Fruit fly (Drosophila melanogaster) whole organism, embryonic: Measurements from ENCODE around the gene CG13067.

Experiments used
- Adf1 ChIP-seq: fragments of 200-800 bp; sonication (Bioruptor generic); IDR thresholded peaks from 2 replicates; pipeline ENCODE4 v1.3.6; 2022; ENCODE audit warnings: missing biosample characterization, missing genetic modification characterization
- BtbVII ChIP-seq: fragments of 200-800 bp; sonication (Bioruptor generic); optimal IDR thresholded peaks from 3 replicates; lab custom pipeline; 2017; ENCODE audit warnings: missing biosample characterization, mild to moderate bottlenecking, missing genetic modification characterization
- CG10267 ChIP-seq: fragments of 200-800 bp; sonication (Bioruptor generic); optimal IDR thresholded peaks from 2 replicates; lab custom pipeline; 2018; ENCODE audit warnings: missing biosample characterization, mild to moderate bottlenecking, missing genetic modification characterization, moderate library complexity
- CG11093 ChIP-seq: fragments of 200-800 bp; sonication (Bioruptor generic); IDR thresholded peaks from 3 replicates; pipeline ENCODE4 v1.3.6; 2022; ENCODE audit warnings: missing biosample characterization, missing genetic modification characterization
- CG11560 ChIP-seq: fragments of 200-800 bp; sonication (Bioruptor generic); IDR thresholded peaks from 3 replicates; pipeline ENCODE4 v1.3.6; 2022; ENCODE audit warnings: missing biosample characterization, missing genetic modification characterization
- CG12219 ChIP-seq: fragments of 200-800 bp; sonication (Bioruptor generic); optimal IDR thresholded peaks from 3 replicates; lab custom pipeline; 2018; ENCODE audit warnings: missing biosample characterization, mild to moderate bottlenecking, missing genetic modification characterization
- CG12391 ChIP-seq: fragments of 200-800 bp; sonication (Bioruptor generic); optimal IDR thresholded peaks from 3 replicates; lab custom pipeline; 2018; ENCODE audit warnings: missing biosample characterization, mild to moderate bottlenecking, missing genetic modification characterization, moderate library complexity
- CG12744 ChIP-seq: fragments of 200-800 bp; sonication (Bioruptor generic); optimal IDR thresholded peaks from 2 replicates; lab custom pipeline; 2016; ENCODE audit warnings: missing biosample characterization, missing genetic modification characterization
- CG13287 ChIP-seq: fragments of 200-800 bp; sonication (Bioruptor generic); IDR thresholded peaks from 2 replicates; pipeline ENCODE4 v1.3.6; 2022; ENCODE audit warnings: missing biosample characterization, missing genetic modification characterization; ENCODE audit not compliant: partially characterized antibody
- CG13424 ChIP-seq: fragments of 200-800 bp; sonication (Bioruptor generic); optimal IDR thresholded peaks from 2 replicates; lab custom pipeline; 2019; ENCODE audit warnings: missing biosample characterization, mild to moderate bottlenecking, missing genetic modification characterization, moderate library complexity
- CG13894 ChIP-seq: fragments of 200-800 bp; sonication (Bioruptor generic); optimal IDR thresholded peaks from 3 replicates; lab custom pipeline; 2018; ENCODE audit warnings: missing biosample characterization, mild to moderate bottlenecking, missing genetic modification characterization, moderate library complexity
- CG2116 ChIP-seq: fragments of 200-800 bp; sonication (Bioruptor generic); optimal IDR thresholded peaks from 3 replicates; lab custom pipeline; 2018; ENCODE audit warnings: missing biosample characterization, mild to moderate bottlenecking, missing genetic modification characterization
- CG2199 ChIP-seq: fragments of 200-800 bp; sonication (Bioruptor generic); IDR thresholded peaks from 3 replicates; pipeline ENCODE4 v1.3.6; 2022; ENCODE audit warnings: missing biosample characterization, missing genetic modification characterization
- CG3065 ChIP-seq: fragments of 200-800 bp; sonication (Bioruptor generic); optimal IDR thresholded peaks from 2 replicates; lab custom pipeline; 2016; ENCODE audit warnings: missing biosample characterization, missing genetic modification characterization
- CG32532 ChIP-seq: fragments of 200-800 bp; sonication (Bioruptor generic); IDR thresholded peaks from 2 replicates; pipeline ENCODE4 v1.3.6; 2022; ENCODE audit warnings: missing biosample characterization, missing genetic modification characterization
- CG4404 ChIP-seq: fragments of 200-800 bp; sonication (Bioruptor generic); IDR thresholded peaks from 2 replicates; pipeline ENCODE4 v1.3.6; 2022; ENCODE audit warnings: missing biosample characterization, missing genetic modification characterization
- CG6854 ChIP-seq: fragments of 200-800 bp; sonication (Bioruptor generic); optimal IDR thresholded peaks from 3 replicates; lab custom pipeline; 2017; ENCODE audit warnings: missing biosample characterization, mild to moderate bottlenecking, missing genetic modification characterization
- CG7271 ChIP-seq: fragments of 200-800 bp; sonication (Bioruptor generic); optimal IDR thresholded peaks from 2 replicates; lab custom pipeline; 2018; ENCODE audit warnings: missing biosample characterization, mild to moderate bottlenecking, missing genetic modification characterization, moderate library complexity
- CG7556 ChIP-seq: fragments of 200-800 bp; sonication (Bioruptor generic); optimal IDR thresholded peaks from 2 replicates; lab custom pipeline; 2017; ENCODE audit warnings: missing biosample characterization, mild to moderate bottlenecking, missing genetic modification characterization
- CG7786 ChIP-seq: fragments of 200-800 bp; sonication (Bioruptor generic); optimal IDR thresholded peaks from 2 replicates; lab custom pipeline; 2016; ENCODE audit warnings: missing biosample characterization, missing genetic modification characterization
- CG8281 ChIP-seq: fragments of 200-800 bp; sonication (Bioruptor generic); optimal IDR thresholded peaks from 2 replicates; lab custom pipeline; 2018; ENCODE audit warnings: missing biosample characterization, mild to moderate bottlenecking, missing genetic modification characterization, moderate library complexity
- CG9817 ChIP-seq: fragments of 200-800 bp; sonication (Bioruptor generic); optimal IDR thresholded peaks from 2 replicates; lab custom pipeline; 2018; ENCODE audit warnings: missing biosample characterization, mild to moderate bottlenecking, missing genetic modification characterization, moderate library complexity
- Dll ChIP-seq: fragments of 200-800 bp; sonication (Bioruptor generic); IDR thresholded peaks from 4 replicates; pipeline ENCODE4 v1.3.6; 2022; ENCODE audit warnings: missing biosample characterization, missing genetic modification characterization; ENCODE audit not compliant: partially characterized antibody
- ERR ChIP-seq: fragments of 200-800 bp; sonication (Bioruptor generic); optimal IDR thresholded peaks from 2 replicates; lab custom pipeline; 2016; ENCODE audit warnings: missing biosample characterization, missing genetic modification characterization
- Fer1 ChIP-seq: fragments of 200-800 bp; sonication (Bioruptor generic); optimal IDR thresholded peaks from 2 replicates; lab custom pipeline; 2017; ENCODE audit warnings: missing biosample characterization, mild to moderate bottlenecking, missing genetic modification characterization
- H15 ChIP-seq: fragments of 200-800 bp; sonication (Bioruptor generic); IDR thresholded peaks from 3 replicates; pipeline ENCODE4 v1.3.6; 2022; ENCODE audit warnings: missing biosample characterization, missing genetic modification characterization
- H2.0 ChIP-seq: fragments of 200-800 bp; sonication (Bioruptor generic); IDR thresholded peaks from 2 replicates; pipeline ENCODE4 v1.3.6; 2022; ENCODE audit warnings: missing biosample characterization, missing genetic modification characterization
- HHEX ChIP-seq: fragments of 200-800 bp; sonication (Bioruptor generic); optimal IDR thresholded peaks from 3 replicates; lab custom pipeline; 2017; ENCODE audit warnings: missing biosample characterization, mild to moderate bottlenecking, missing genetic modification characterization, missing genetic modification reagents
- Hand ChIP-seq: fragments of 200-800 bp; sonication (Bioruptor generic); optimal IDR thresholded peaks from 2 replicates; lab custom pipeline; 2017; ENCODE audit warnings: mild to moderate bottlenecking, missing biosample characterization, missing genetic modification reagents, missing genetic modification characterization
- Hsf ChIP-seq: fragments of 200-800 bp; sonication (Bioruptor generic); optimal IDR thresholded peaks from 3 replicates; lab custom pipeline; 2016; ENCODE audit warnings: missing biosample characterization, missing genetic modification characterization
- Nf-YA ChIP-seq: fragments of 200-800 bp; sonication (Bioruptor generic); IDR thresholded peaks from 2 replicates; pipeline ENCODE4 v1.3.6; 2022; ENCODE audit warnings: missing biosample characterization, missing genetic modification characterization
- Nf-YC ChIP-seq: fragments of 200-800 bp; optimal IDR thresholded peaks from 3 replicates; lab custom pipeline; 2019; ENCODE audit warnings: missing biosample characterization, mild to moderate bottlenecking, missing genetic modification characterization, moderate library complexity
- Sry-δ ChIP-seq: fragments of 200-800 bp; sonication (Bioruptor generic); optimal IDR thresholded peaks from 2 replicates; lab custom pipeline; 2016; ENCODE audit warnings: missing biosample characterization, missing genetic modification characterization
- ac ChIP-seq: fragments of 200-800 bp; sonication (Bioruptor generic); optimal IDR thresholded peaks from 3 replicates; lab custom pipeline; 2017; ENCODE audit warnings: missing biosample characterization, mild to moderate bottlenecking, missing genetic modification characterization
- al ChIP-seq: fragments of 200-800 bp; sonication (Bioruptor generic); IDR thresholded peaks from 2 replicates; pipeline ENCODE4 v1.3.6; 2022; ENCODE audit warnings: missing biosample characterization, missing genetic modification characterization
- ap ChIP-seq: fragments of 200-800 bp; sonication (Bioruptor generic); IDR thresholded peaks from 2 replicates; pipeline ENCODE4 v1.3.6; 2022; ENCODE audit warnings: missing biosample characterization, missing genetic modification characterization
- ara ChIP-seq: fragments of 200-800 bp; sonication (Bioruptor generic); IDR thresholded peaks from 2 replicates; pipeline ENCODE4 v1.3.6; 2022; ENCODE audit warnings: missing biosample characterization, missing genetic modification characterization
- bowl ChIP-seq: fragments of 200-800 bp; sonication (Bioruptor generic); IDR thresholded peaks from 2 replicates; pipeline ENCODE4 v1.3.6; 2022; ENCODE audit warnings: missing biosample characterization, missing genetic modification characterization
- btn ChIP-seq: fragments of 200-800 bp; sonication (Bioruptor generic); optimal IDR thresholded peaks from 2 replicates; lab custom pipeline; 2016; ENCODE audit warnings: missing biosample characterization, missing genetic modification characterization
- en ChIP-seq: fragments of 200-800 bp; sonication (Bioruptor generic); optimal IDR thresholded peaks from 2 replicates; lab custom pipeline; 2016; ENCODE audit warnings: missing biosample characterization, missing genetic modification characterization
- eyg ChIP-seq: fragments of 200-800 bp; sonication (Bioruptor generic); optimal IDR thresholded peaks from 3 replicates; lab custom pipeline; 2016; ENCODE audit warnings: missing biosample characterization, missing genetic modification characterization
- gt ChIP-seq: fragments of 200-800 bp; sonication (Bioruptor generic); IDR thresholded peaks from 2 replicates; pipeline ENCODE4 v1.3.6; 2022; ENCODE audit warnings: missing biosample characterization, missing genetic modification characterization
- hth ChIP-seq: fragments of >200 bp; optimal IDR thresholded peaks from 2 replicates; lab custom pipeline; 2017; ENCODE audit warnings: inconsistent platforms
- klu ChIP-seq: fragments of 200-800 bp; sonication (Bioruptor generic); IDR thresholded peaks from 2 replicates; pipeline ENCODE4 v1.3.6; 2022; ENCODE audit warnings: missing biosample characterization, missing genetic modification characterization
- org-1 ChIP-seq: fragments of 200-800 bp; sonication (Bioruptor generic); optimal IDR thresholded peaks from 2 replicates; lab custom pipeline; 2017; ENCODE audit warnings: missing biosample characterization, missing genetic modification characterization
- phol ChIP-seq: fragments of 200-800 bp; sonication (Bioruptor generic); optimal IDR thresholded peaks from 3 replicates; lab custom pipeline; 2018; ENCODE audit warnings: missing biosample characterization, mild to moderate bottlenecking, missing genetic modification characterization, moderate library complexity
- sc ChIP-seq, 3 experiments: fragments of >200 bp in 2 of 3; fragments of 200-800 bp in 1 of 3; sonication (Bioruptor generic) in 1 of 3; optimal IDR thresholded peaks; 2 replicates in 2 of 3; 3 replicates in 1 of 3; lab custom pipeline; 2017; ENCODE audit warnings: mild to moderate bottlenecking in 1 of 3, missing biosample characterization in 1 of 3, missing genetic modification characterization in 1 of 3, missing genetic modification reagents in 1 of 3
- seq ChIP-seq: fragments of 200-800 bp; sonication (Bioruptor generic); IDR thresholded peaks from 2 replicates; pipeline ENCODE4 v1.3.6; 2022; ENCODE audit warnings: missing biosample characterization, missing genetic modification characterization
- sisA ChIP-seq: fragments of 200-800 bp; sonication (Bioruptor generic); IDR thresholded peaks from 2 replicates; pipeline ENCODE4 v1.3.6; 2022; ENCODE audit warnings: missing biosample characterization, missing genetic modification characterization
- sob ChIP-seq: fragments of 200-800 bp; sonication (Bioruptor generic); IDR thresholded peaks from 2 replicates; pipeline ENCODE4 v1.3.6; 2022; ENCODE audit warnings: missing biosample characterization, missing genetic modification characterization

The CG13067 gene

DNA sequence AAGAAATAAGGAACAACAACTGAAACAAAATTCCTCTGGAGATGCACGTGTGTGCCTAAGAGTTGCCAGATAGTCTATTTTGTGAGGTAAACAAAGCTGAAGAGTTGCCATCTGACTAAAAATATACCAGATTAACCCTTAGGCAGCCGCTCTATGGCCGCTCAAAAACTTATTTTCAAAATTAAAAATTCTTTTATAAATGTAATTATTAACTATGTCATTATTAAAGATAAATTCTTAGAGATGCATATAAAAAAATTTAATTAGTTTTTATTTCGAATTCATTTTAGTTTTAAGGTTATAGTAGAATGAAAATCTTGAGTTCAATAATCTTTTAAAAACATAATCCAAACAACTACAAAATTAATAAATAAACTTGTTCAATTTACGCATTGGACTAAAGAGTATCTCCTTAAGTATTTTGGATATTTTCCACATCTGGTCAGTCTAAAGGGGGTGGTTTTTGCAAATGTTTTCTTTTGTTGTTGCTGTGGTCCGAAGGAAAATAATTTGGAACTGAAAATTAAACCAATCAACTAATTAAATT lies 42.4 kb upstream of the CG13067 start, which contains the start of gene Tmx3 (continued):
- TF ChIP-seq H15 (GFP tag; lab: Robert Waterston, UW) (peak; percentile 92), CG6854 (peak; percentile 11), CG12219 (GFP tag; lab: Kevin White, UChicago) (no peak), sob (GFP tag; lab: Robert Waterston, UW) (peak; percentile 95), sisA (GFP tag; lab: Robert Waterston, UW) (peak; percentile 90), btn (GFP tag; lab: Kevin White, UChicago) (no peak), BtbVII (GFP tag; lab: Kevin White, UChicago) (no peak), seq (GFP tag; lab: Robert Waterston, UW) (peak; percentile 58), CG10267 (tag; lab: Kevin White, UChicago) (peak; percentile 84), Adf1 (peak; percentile 62), Sry-δ (GFP tag; lab: Kevin White, UChicago) (peak; percentile 26), CG3065 (GFP tag; lab: Kevin White, UChicago) (peak; percentile 82), ap (GFP tag; lab: Robert Waterston, UW) (peak; percentile 90), klu (no peak), CG8281 (peak; percentile 50), HHEX (peak; percentile 77), Nf-YC (tag; lab: Kevin White, UChicago) (peak; percentile 3), CG2116 (peak; percentile 72), CG12744 (GFP tag; lab: Kevin White, UChicago) (peak; percentile 27), en (GFP tag; lab: Kevin White, UChicago) (no peak), Nf-YA (GFP tag; lab: Robert Waterston, UW) (peak; percentile 81), ERR (GFP tag; lab: Kevin White, UChicago) (no peak), Fer1 (GFP tag; lab: Kevin White, UChicago) (no peak), hth (no peak), CG2199 (GFP tag; lab: Robert Waterston, UW) (peak; percentile 25; the same call in 1 of the 3 replicates), ara (peak; percentile 87), CG11560 (tag; lab: Robert Waterston, UW) (peak; percentile 63; the same call in 1 of the 3 replicates), CG9817 (peak; percentile 90), CG11093 (GFP tag; lab: Robert Waterston, UW) (peak; percentile 85), gt (GFP tag; lab: Robert Waterston, UW) (peak; percentile 80), CG4404 (GFP tag; lab: Robert Waterston, UW) (peak; percentile 83), CG7556 (GFP tag; lab: Kevin White, UChicago) (peak; percentile 86), eyg (GFP tag; lab: Kevin White, UChicago) (no peak), org-1 (peak; percentile 31), bowl (peak; percentile 58; the same call in 1 of the 2 replicates), CG13424 (peak; percentile 92), sc (optimal IDR thresholded peaks at IDR 0.05; lab: Kevin White, UChicago) (no peak), sc (GFP tag; optimal IDR thresholded peaks at IDR 0.05; lab: Kevin White, UChicago) (peak; percentile 74), CG13287 (GFP tag; lab: Robert Waterston, UW) (peak; percentile 17; the same call in 1 of the 2 replicates), CG7786 (GFP tag; lab: Kevin White, UChicago) (peak; percentile 38), ac (no peak), al (peak; percentile 90), H2.0 (GFP tag; lab: Robert Waterston, UW) (peak; percentile 94), CG13894 (tag; lab: Kevin White, UChicago) (no peak), Hand (GFP tag; lab: Kevin White, UChicago) (peak; percentile 41), Dll (GFP tag; lab: Robert Waterston, UW) (0 out of 4 replicates have a peak, but pooled peaks have one; percentile 38), CG7271 (tag; lab: Kevin White, UChicago) (peak; percentile 52), Hsf (GFP tag; lab: Kevin White, UChicago) (peak; percentile 70), CG12391 (tag; lab: Kevin White, UChicago) (peak; percentile 96), CG32532 (peak; percentile 96), phol (peak; percentile 92)
